Worm (Caenorhabditis elegans) whole organism, L4/young adult: ENCODE measurements around the gene arrd-2.

ENCODE experiments used
- W03F9.2 ChIP-seq: fragments of 150-350 bp; optimal IDR thresholded peaks from 2 replicates; lab custom pipeline; 2014; ENCODE audit warnings: missing biosample characterization, missing genetic modification characterization
- dao-5 ChIP-seq: sonication (generic microtip); optimal IDR thresholded peaks from 2 replicates; lab custom pipeline; 2016; ENCODE audit warnings: missing genotype, missing genetic modification characterization, moderate library complexity, missing compliant biosample characterization
- him-1 ChIP-seq: sonication (generic microtip); optimal IDR thresholded peaks from 2 replicates; lab custom pipeline; 2016; ENCODE audit warnings: missing genotype, missing genetic modification reagents, missing genetic modification characterization, missing compliant biosample characterization

ce11 chrII:9378174-9378573 lies 29.4 kb upstream of the arrd-2 start:
- TF ChIP-seq him-1, result no peak
- TF ChIP-seq W03F9.2 (tag; lab: Kevin White, UChicago), result no peak
- TF ChIP-seq dao-5 (tag; lab: Kevin White, UChicago), result no peak
